Worm (Caenorhabditis elegans) whole organism, mixed stage, embryonic: ENCODE measurements around the gene arrd-11.

Experiments used
- bed-3 ChIP-seq: fragments of 200-800 bp; sonication (Bioruptor generic); optimal IDR thresholded peaks from 3 replicates; lab custom pipeline; 2018; ENCODE audit warnings: mild to moderate bottlenecking, missing genetic modification characterization, moderate library complexity, missing compliant biosample characterization
- lin-13 ChIP-seq: fragments of 150-350 bp; optimal IDR thresholded peaks from 2 replicates; lab custom pipeline; 2014; ENCODE audit warnings: missing biosample characterization, missing genetic modification characterization
- nhr-12 ChIP-seq: fragments of 150-350 bp; optimal IDR thresholded peaks from 2 replicates; lab custom pipeline; 2014; ENCODE audit warnings: missing biosample characterization, missing genetic modification characterization
- sem-2 ChIP-seq: fragments of 200-800 bp; sonication (Bioruptor generic); optimal IDR thresholded peaks from 2 replicates; lab custom pipeline; 2018; ENCODE audit warnings: mild to moderate bottlenecking, missing genetic modification characterization, missing compliant biosample characterization

DNA sequence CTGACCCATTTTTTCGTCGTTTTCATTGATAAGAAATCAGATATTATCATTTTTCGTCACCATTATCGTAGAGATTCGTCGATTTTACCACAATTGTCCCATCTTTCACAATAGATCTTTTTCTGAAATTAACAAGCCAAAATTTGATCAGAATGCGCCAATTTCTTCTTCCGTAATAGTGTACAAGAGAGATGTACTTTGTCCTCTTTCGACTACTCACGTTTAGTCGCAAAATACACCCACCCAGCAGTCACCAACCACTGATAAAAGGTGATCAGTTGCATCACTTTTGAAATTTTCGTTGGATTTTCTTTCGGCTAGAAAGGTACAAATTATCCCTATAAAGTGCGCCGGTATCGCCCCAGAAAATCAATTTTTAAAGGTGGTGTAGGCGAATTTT lies 30.6 kb upstream of the arrd-11 start:
- TF ChIP-seq nhr-12 (no peak), sem-2 (GFP tag; lab: Kevin White, UChicago) (no peak), bed-3 (GFP tag; lab: Kevin White, UChicago) (no peak), lin-13 (tag; lab: Kevin White, UChicago) (no peak)
